Worm (Caenorhabditis elegans) whole organism, L1 larva: ENCODE measurements around the gene C13B4.1.

Source experiments
- C04F5.9 ChIP-seq: sonication (generic microtip); optimal IDR thresholded peaks from 2 replicates; lab custom pipeline; 2016; ENCODE audit warnings: missing genetic modification characterization, missing compliant biosample characterization
- C16A3.4 ChIP-seq: fragments of 150-350 bp; optimal IDR thresholded peaks from 2 replicates; lab custom pipeline; 2014; ENCODE audit warnings: missing biosample characterization, missing genetic modification characterization
- C34B4.2 ChIP-seq: sonication (generic microtip); optimal IDR thresholded peaks from 2 replicates; lab custom pipeline; 2017; ENCODE audit warnings: mild to moderate bottlenecking, missing genetic modification characterization, missing compliant biosample characterization
- aha-1 ChIP-seq: fragments of 150-350 bp; optimal IDR thresholded peaks from 2 replicates; lab custom pipeline; 2014; ENCODE audit warnings: missing biosample characterization, missing genetic modification characterization
- ama-1 ChIP-seq: fragments of 150-350 bp; optimal IDR thresholded peaks from 2 replicates; lab custom pipeline; 2014
- ceh-63 ChIP-seq: fragments of 200-800 bp; sonication (Bioruptor generic); optimal IDR thresholded peaks from 2 replicates; lab custom pipeline; 2018; ENCODE audit warnings: mild to moderate bottlenecking, missing genetic modification characterization, missing compliant biosample characterization
- ceh-8 ChIP-seq: fragments of 200-800 bp; sonication (Bioruptor generic); optimal IDR thresholded peaks from 2 replicates; lab custom pipeline; 2018; ENCODE audit warnings: mild to moderate bottlenecking, missing genetic modification characterization, moderate library complexity, missing compliant biosample characterization
- ceh-88 ChIP-seq: fragments of 200-800 bp; sonication (Bioruptor generic); IDR thresholded peaks from 2 replicates; pipeline ENCODE4 v1.3.6; 2022; ENCODE audit warnings: missing genetic modification characterization, missing compliant biosample characterization
- ceh-90 ChIP-seq: sonication (generic microtip); optimal IDR thresholded peaks from 2 replicates; lab custom pipeline; 2016; ENCODE audit warnings: missing genetic modification characterization, missing compliant biosample characterization
- ces-1 ChIP-seq: fragments of 150-350 bp; optimal IDR thresholded peaks from 2 replicates; lab custom pipeline; 2014; ENCODE audit warnings: missing biosample characterization, missing genetic modification reagents, missing genetic modification characterization
- efl-1 ChIP-seq, 4 experiments: fragments of 150-350 bp; optimal IDR thresholded peaks in 3 of 4; peaks in 1 of 4; 1 replicate in 1 of 4; 2 replicates in 3 of 4; lab custom pipeline; 2014; ENCODE audit warnings: missing biosample characterization in 2 of 4, missing genetic modification characterization in 2 of 4, missing genetic modification reagents in 2 of 4
- efl-3 ChIP-seq: fragments of 200-800 bp; sonication (Bioruptor generic); optimal IDR thresholded peaks from 2 replicates; lab custom pipeline; 2018; ENCODE audit warnings: mild to moderate bottlenecking, missing genetic modification characterization, missing compliant biosample characterization
- egl-13 ChIP-seq: sonication (generic microtip); optimal IDR thresholded peaks from 2 replicates; lab custom pipeline; 2016; ENCODE audit warnings: missing genotype, missing genetic modification reagents, missing genetic modification characterization, missing compliant biosample characterization
- egl-27 ChIP-seq, 2 experiments: fragments of 150-350 bp in 1 of 2; sonication (generic microtip); optimal IDR thresholded peaks; 3 replicates each; lab custom pipeline; 2017 to 2018; ENCODE audit warnings: missing biosample characterization in 2 of 2, missing genetic modification characterization in 2 of 2, missing genetic modification reagents in 2 of 2
- fkh-10 ChIP-seq: sonication (generic microtip); optimal IDR thresholded peaks from 2 replicates; lab custom pipeline; 2017; ENCODE audit warnings: missing biosample characterization, missing genetic modification reagents, missing genetic modification characterization
- fkh-4 ChIP-seq: sonication (generic microtip); optimal IDR thresholded peaks from 2 replicates; lab custom pipeline; 2016; ENCODE audit warnings: missing compliant biosample characterization, missing genetic modification characterization, borderline replicate concordance
- fkh-8 ChIP-seq: sonication (generic microtip); optimal IDR thresholded peaks from 2 replicates; lab custom pipeline; 2016; ENCODE audit warnings: mild to moderate bottlenecking, missing genetic modification characterization, missing compliant biosample characterization
- hlh-17 ChIP-seq: fragments of 200-800 bp; sonication (Bioruptor generic); optimal IDR thresholded peaks from 2 replicates; lab custom pipeline; 2018; ENCODE audit warnings: missing genetic modification characterization, mild to moderate bottlenecking, missing compliant biosample characterization, moderate library complexity, borderline replicate concordance
- hlh-4 ChIP-seq: sonication (generic microtip); optimal IDR thresholded peaks from 2 replicates; lab custom pipeline; 2016; ENCODE audit warnings: mild to moderate bottlenecking, missing genetic modification characterization, missing compliant biosample characterization
- irx-1 ChIP-seq: sonication (generic microtip); optimal IDR thresholded peaks from 2 replicates; lab custom pipeline; 2016; ENCODE audit warnings: missing genetic modification characterization, missing compliant biosample characterization
- isw-1 ChIP-seq: fragments of 200-800 bp; sonication (Bioruptor generic); IDR thresholded peaks from 2 replicates; pipeline ENCODE4 v1.3.6; 2022; ENCODE audit warnings: missing genetic modification characterization, missing compliant biosample characterization
- lin-13 ChIP-seq: fragments of 150-350 bp; optimal IDR thresholded peaks from 2 replicates; lab custom pipeline; 2014; ENCODE audit warnings: missing biosample characterization, missing genetic modification reagents, missing genetic modification characterization
- lin-14 ChIP-seq: fragments of 200-800 bp; sonication (Bioruptor generic); optimal IDR thresholded peaks from 2 replicates; lab custom pipeline; 2018; ENCODE audit warnings: mild to moderate bottlenecking, missing genetic modification characterization, moderate library complexity, missing compliant biosample characterization
- lin-15B ChIP-seq: fragments of 150-350 bp; sonication (generic microtip); optimal IDR thresholded peaks from 3 replicates; lab custom pipeline; 2014; ENCODE audit warnings: missing biosample characterization, missing genetic modification characterization
- lin-39 ChIP-seq: fragments of 150-350 bp; optimal IDR thresholded peaks from 2 replicates; lab custom pipeline; 2014; ENCODE audit warnings: missing biosample characterization, missing genetic modification reagents, missing genetic modification characterization
- lir-3 ChIP-seq: sonication (generic microtip); optimal IDR thresholded peaks from 2 replicates; lab custom pipeline; 2016; ENCODE audit warnings: mild to moderate bottlenecking, missing genetic modification characterization, moderate library complexity, missing compliant biosample characterization; ENCODE audit not compliant: poor library complexity
- mef-2 ChIP-seq: fragments of 150-350 bp; optimal IDR thresholded peaks from 2 replicates; lab custom pipeline; 2014; ENCODE audit warnings: missing biosample characterization, missing genetic modification characterization
- mep-1 ChIP-seq: fragments of 150-350 bp; optimal IDR thresholded peaks from 2 replicates; lab custom pipeline; 2014; ENCODE audit warnings: missing biosample characterization, missing genetic modification characterization
- nhr-19 ChIP-seq: fragments of 200-800 bp; sonication (Bioruptor generic); conservative IDR thresholded peaks from 2 replicates; pipeline ENCODE4 v1.3.6; 2022; ENCODE audit warnings: missing genetic modification characterization, missing compliant biosample characterization
- nhr-20 ChIP-seq: sonication (generic microtip); optimal IDR thresholded peaks from 2 replicates; lab custom pipeline; 2016; ENCODE audit warnings: mild to moderate bottlenecking, missing genetic modification characterization, missing compliant biosample characterization
- nhr-237 ChIP-seq: fragments of 150-350 bp; optimal IDR thresholded peaks from 2 replicates; lab custom pipeline; 2014; ENCODE audit warnings: missing biosample characterization, missing genetic modification characterization
- nhr-28 ChIP-seq: fragments of 150-350 bp; optimal IDR thresholded peaks from 2 replicates; lab custom pipeline; 2014; ENCODE audit warnings: missing biosample characterization, missing genetic modification characterization
- nhr-47 ChIP-seq: sonication (generic microtip); optimal IDR thresholded peaks from 2 replicates; lab custom pipeline; 2016; ENCODE audit warnings: mild to moderate bottlenecking, missing genetic modification characterization, moderate library complexity, missing compliant biosample characterization
- nhr-71 ChIP-seq: sonication (generic microtip); optimal IDR thresholded peaks from 2 replicates; lab custom pipeline; 2016; ENCODE audit warnings: mild to moderate bottlenecking, missing genetic modification characterization, moderate library complexity, missing compliant biosample characterization
- nhr-84 ChIP-seq: sonication (generic microtip); optimal IDR thresholded peaks from 2 replicates; lab custom pipeline; 2017; ENCODE audit warnings: missing biosample characterization, missing genetic modification characterization
- nhr-90 ChIP-seq: sonication (generic microtip); optimal IDR thresholded peaks from 2 replicates; lab custom pipeline; 2016; ENCODE audit warnings: mild to moderate bottlenecking, missing genetic modification characterization, missing compliant biosample characterization; ENCODE audit not compliant: poor library complexity
- pax-3 ChIP-seq: fragments of 200-800 bp; sonication (Bioruptor generic); optimal IDR thresholded peaks from 2 replicates; lab custom pipeline; 2018; ENCODE audit warnings: mild to moderate bottlenecking, missing genetic modification characterization, moderate library complexity, missing compliant biosample characterization
- pqm-1 ChIP-seq: sonication (generic microtip); optimal IDR thresholded peaks from 3 replicates; lab custom pipeline; 2017; ENCODE audit warnings: missing biosample characterization, missing genetic modification characterization
- snpc-4 ChIP-seq: fragments of 150-350 bp; optimal IDR thresholded peaks from 2 replicates; lab custom pipeline; 2014; ENCODE audit warnings: missing biosample characterization, missing genetic modification characterization
- sox-4 ChIP-seq: sonication (generic microtip); optimal IDR thresholded peaks from 2 replicates; lab custom pipeline; 2016; ENCODE audit warnings: missing genetic modification characterization, missing compliant biosample characterization
- sup-37 ChIP-seq: fragments of 200-800 bp; sonication (Bioruptor generic); optimal IDR thresholded peaks from 2 replicates; lab custom pipeline; 2018; ENCODE audit warnings: mild to moderate bottlenecking, missing genetic modification characterization, missing compliant biosample characterization
- tbx-2 ChIP-seq: sonication (generic microtip); optimal IDR thresholded peaks from 2 replicates; lab custom pipeline; 2016; ENCODE audit warnings: missing genetic modification characterization, missing compliant biosample characterization
- unc-130 ChIP-seq: fragments of 150-350 bp; optimal IDR thresholded peaks from 2 replicates; lab custom pipeline; 2017; ENCODE audit warnings: missing biosample characterization, missing genetic modification characterization, inconsistent platforms
- unc-62 ChIP-seq: fragments of 150-350 bp; optimal IDR thresholded peaks from 2 replicates; lab custom pipeline; 2014; ENCODE audit warnings: missing biosample characterization, missing genetic modification reagents, missing genetic modification characterization
- unc-86 ChIP-seq: sonication (generic microtip); optimal IDR thresholded peaks from 2 replicates; lab custom pipeline; 2016; ENCODE audit warnings: missing genetic modification characterization, missing compliant biosample characterization
- unc-98 ChIP-seq: fragments of 200-800 bp; sonication (Bioruptor generic); IDR thresholded peaks from 2 replicates; pipeline ENCODE4 v1.3.6; 2022; ENCODE audit warnings: missing genetic modification characterization, missing compliant biosample characterization
- vab-15 ChIP-seq: sonication (generic microtip); optimal IDR thresholded peaks from 2 replicates; lab custom pipeline; 2017; ENCODE audit warnings: missing genotype, mild to moderate bottlenecking, missing genetic modification characterization, missing compliant biosample characterization
- zag-1 ChIP-seq: fragments of 150-350 bp; optimal IDR thresholded peaks from 2 replicates; lab custom pipeline; 2014; ENCODE audit warnings: missing biosample characterization, missing genetic modification characterization
- zip-4 ChIP-seq: fragments of 200-800 bp; sonication (Bioruptor generic); optimal IDR thresholded peaks from 2 replicates; lab custom pipeline; 2018; ENCODE audit warnings: mild to moderate bottlenecking, missing genetic modification characterization, moderate library complexity, missing compliant biosample characterization
- ztf-11 ChIP-seq, 2 experiments: sonication (generic microtip); optimal IDR thresholded peaks; 2 replicates each; lab custom pipeline; 2016 to 2017; ENCODE audit warnings: missing genetic modification characterization in 2 of 2, missing biosample characterization in 1 of 2, missing compliant biosample characterization in 1 of 2

The C13B4.1 gene

ce11 chrII:14489407-14489806 is 10.0 kb upstream of the C13B4.1 start, which contains the start of gene vnut-1 (continued):
- no peak for TF ChIP-seq fkh-4 (tag; lab: Kevin White, UChicago)
- no peak for TF ChIP-seq lin-13 (GFP tag; lab: Kevin White, UChicago)
- no peak for TF ChIP-seq pqm-1
- no peak for TF ChIP-seq unc-130 (tag; lab: Kevin White, UChicago)
- peak; percentile 39 for TF ChIP-seq nhr-90 (tag; lab: Kevin White, UChicago)
- TF ChIP-seq egl-13 (tag; lab: Kevin White, UChicago) = no peak
- no peak for TF ChIP-seq sox-4 (tag; lab: Kevin White, UChicago)
- no peak for TF ChIP-seq vab-15 (tag; lab: Kevin White, UChicago)
- no peak for TF ChIP-seq fkh-8 (tag; lab: Kevin White, UChicago)
- TF ChIP-seq nhr-84 (tag; lab: Kevin White, UChicago) = no peak
- TF ChIP-seq ceh-90 (tag; lab: Kevin White, UChicago) = no peak
- no peak for TF ChIP-seq hlh-4 (tag; lab: Kevin White, UChicago)
- no peak for TF ChIP-seq zag-1 (tag; lab: Kevin White, UChicago)
- TF ChIP-seq pax-3 = no peak
- TF ChIP-seq nhr-19 (GFP tag; lab: Robert Waterston, UW) = no peak
- TF ChIP-seq snpc-4 (tag; lab: Kevin White, UChicago) = no peak
- TF ChIP-seq C04F5.9 (tag; lab: Kevin White, UChicago) = no peak
- TF ChIP-seq isw-1 = no peak
- no peak for TF ChIP-seq C16A3.4 (tag; lab: Kevin White, UChicago)
- TF ChIP-seq nhr-28 (tag; lab: Kevin White, UChicago) = no peak
- TF ChIP-seq tbx-2 (tag; lab: Kevin White, UChicago) = no peak
- TF ChIP-seq lin-15B (tag; lab: Kevin White, UChicago) = no peak
- TF ChIP-seq unc-98 (GFP tag; lab: Robert Waterston, UW) = no peak
- TF ChIP-seq nhr-71 = peak; percentile 52
- no peak for TF ChIP-seq fkh-10 (GFP tag; lab: Kevin White, UChicago)
- no peak for TF ChIP-seq nhr-237 (tag; lab: Kevin White, UChicago)

DNA sequence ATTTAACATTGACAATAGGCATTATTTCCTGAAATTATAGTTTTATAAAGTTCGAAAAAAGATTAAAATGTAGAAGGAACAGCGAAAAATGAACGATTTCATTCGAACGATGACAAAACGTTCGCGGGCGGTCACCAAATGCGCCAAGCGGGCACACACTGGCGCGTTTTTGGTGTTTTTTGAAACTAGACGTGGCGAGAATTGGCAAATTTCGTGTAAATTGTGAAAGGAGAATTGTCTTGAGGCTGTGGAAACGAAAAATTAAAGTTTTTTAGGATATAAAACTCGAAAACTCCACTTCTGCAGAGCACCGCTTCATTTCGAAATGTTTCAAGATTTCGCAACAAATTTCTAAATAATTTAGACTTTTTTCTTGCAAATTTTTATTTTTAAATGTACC is 9.2 kb upstream of the C13B4.1 start, which contains the start of gene usp-14:
Gene usp-14, minus strand, starts transcription at position 28 of the 400 bp plus-strand sequence.
- TF ChIP-seq C16A3.4 (tag; lab: Kevin White, UChicago) (peak; percentile 38), ceh-90 (tag; lab: Kevin White, UChicago) (no peak), ama-1 (lab: Kevin White, UChicago) (no peak), irx-1 (peak; percentile 51), hlh-17 (GFP tag; lab: Kevin White, UChicago) (no peak), lin-14 (peak; percentile 91), ceh-88 (no peak), unc-62 (GFP tag; lab: Kevin White, UChicago) (no peak), mep-1 (tag; lab: Kevin White, UChicago) (peak; percentile 66), lin-39 (no peak), C04F5.9 (tag; lab: Kevin White, UChicago) (no peak), ceh-63 (GFP tag; lab: Kevin White, UChicago) (no peak), ztf-11 (tag; optimal IDR thresholded peaks at IDR 0.05; lab: Kevin White, UChicago) (no peak), efl-3 (GFP tag; lab: Kevin White, UChicago) (no peak), unc-130 (tag; lab: Kevin White, UChicago) (peak; percentile 30), sup-37 (no peak), zag-1 (tag; lab: Kevin White, UChicago) (no peak), nhr-47 (tag; lab: Kevin White, UChicago) (peak; percentile 73), nhr-71 (peak; percentile 74), aha-1 (tag; lab: Kevin White, UChicago) (no peak), efl-1 (optimal IDR thresholded peaks at IDR 0.05; lab: Kevin White, UChicago) (peak; percentile 77 to 80), efl-1 (GFP tag; optimal IDR thresholded peaks at IDR 0.05 in 1 of 2; lab: Kevin White, UChicago) (peak; percentile 82 to 98), egl-27 (tag; optimal IDR thresholded peaks at IDR 0.05; lab: Kevin White, UChicago) (no peak), unc-86 (tag; lab: Kevin White, UChicago) (peak; percentile 30), zip-4 (GFP tag; lab: Kevin White, UChicago) (peak; percentile 50), nhr-20 (tag; lab: Kevin White, UChicago) (peak; percentile 67), lir-3 (tag; lab: Kevin White, UChicago) (peak; percentile 8), nhr-90 (tag; lab: Kevin White, UChicago) (peak; percentile 70), ces-1 (GFP tag; lab: Kevin White, UChicago) (no peak), ceh-8 (GFP tag; lab: Kevin White, UChicago) (no peak), fkh-4 (tag; lab: Kevin White, UChicago) (no peak), C34B4.2 (no peak), mef-2 (no peak)
